Worm (Caenorhabditis elegans) whole organism, L1 larva: ENCODE data around the gene srw-39.

ENCODE experiments used
- C34B4.2 ChIP-seq: sonication (generic microtip); optimal IDR thresholded peaks from 2 replicates; lab custom pipeline; 2017; ENCODE audit warnings: mild to moderate bottlenecking, missing genetic modification characterization, missing compliant biosample characterization
- aha-1 ChIP-seq: fragments of 150-350 bp; optimal IDR thresholded peaks from 2 replicates; lab custom pipeline; 2014; ENCODE audit warnings: missing biosample characterization, missing genetic modification characterization
- alr-1 ChIP-seq: fragments of 200-800 bp; sonication (Bioruptor generic); optimal IDR thresholded peaks from 2 replicates; lab custom pipeline; 2018; ENCODE audit warnings: borderline replicate concordance, mild to moderate bottlenecking, missing genetic modification characterization, missing compliant biosample characterization
- ama-1 ChIP-seq: fragments of 150-350 bp; optimal IDR thresholded peaks from 2 replicates; lab custom pipeline; 2014
- ceh-88 ChIP-seq: fragments of 200-800 bp; sonication (Bioruptor generic); IDR thresholded peaks from 2 replicates; pipeline ENCODE4 v1.3.6; 2022; ENCODE audit warnings: missing genetic modification characterization, missing compliant biosample characterization
- ces-1 ChIP-seq: fragments of 150-350 bp; optimal IDR thresholded peaks from 2 replicates; lab custom pipeline; 2014; ENCODE audit warnings: missing biosample characterization, missing genetic modification reagents, missing genetic modification characterization
- dpl-1 ChIP-seq, 3 experiments: fragments of 150-350 bp in 2 of 3; sonication (generic microtip) in 1 of 3; optimal IDR thresholded peaks; 2 replicates each; lab custom pipeline; 2014 to 2017; ENCODE audit warnings: missing biosample characterization in 3 of 3, missing genetic modification characterization in 3 of 3, missing genetic modification reagents in 3 of 3
- fkh-4 ChIP-seq: sonication (generic microtip); optimal IDR thresholded peaks from 2 replicates; lab custom pipeline; 2016; ENCODE audit warnings: missing compliant biosample characterization, missing genetic modification characterization, borderline replicate concordance
- nhr-11 ChIP-seq: fragments of 150-350 bp; optimal IDR thresholded peaks from 2 replicates; lab custom pipeline; 2014; ENCODE audit warnings: missing biosample characterization, missing genetic modification characterization
- nhr-28 ChIP-seq: fragments of 150-350 bp; optimal IDR thresholded peaks from 2 replicates; lab custom pipeline; 2014; ENCODE audit warnings: missing biosample characterization, missing genetic modification characterization
- pag-3 ChIP-seq: sonication (generic microtip); optimal IDR thresholded peaks from 2 replicates; lab custom pipeline; 2017; ENCODE audit warnings: missing genetic modification characterization, mild to moderate bottlenecking, missing compliant biosample characterization, antibody characterized with exemption, borderline replicate concordance; ENCODE audit not compliant: insufficient read depth
- zag-1 ChIP-seq: fragments of 150-350 bp; optimal IDR thresholded peaks from 2 replicates; lab custom pipeline; 2014; ENCODE audit warnings: missing biosample characterization, missing genetic modification characterization

DNA sequence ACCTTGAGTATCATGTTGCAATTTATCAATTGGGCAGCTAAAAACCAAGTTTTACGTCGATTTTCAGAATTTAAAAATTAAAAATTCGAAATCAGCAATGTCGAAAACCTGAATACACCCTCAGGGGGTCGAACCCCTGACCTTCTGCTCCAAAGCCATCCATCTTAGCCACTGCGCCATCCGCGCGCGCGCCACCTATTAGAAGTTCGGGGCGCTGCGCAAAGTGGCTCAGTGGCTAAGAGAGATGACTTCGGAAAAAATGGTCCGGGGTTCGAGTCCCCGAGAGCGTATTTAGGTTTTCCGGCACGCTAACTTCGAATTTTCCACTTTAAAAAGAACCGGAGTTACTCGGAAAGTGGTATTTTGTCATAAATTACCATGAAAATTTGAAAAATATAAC, 47.4 kb downstream of the srw-39 start:
- TF ChIP-seq pag-3 (tag; lab: Kevin White, UChicago) (no peak), C34B4.2 (tag; lab: Kevin White, UChicago) (no peak), nhr-28 (no peak), ces-1 (no peak), alr-1 (tag; lab: Kevin White, UChicago) (no peak), aha-1 (tag; lab: Kevin White, UChicago) (no peak), ceh-88 (GFP tag; lab: Robert Waterston, UW) (no peak), ama-1 (lab: Kevin White, UChicago) (no peak), fkh-4 (tag; lab: Kevin White, UChicago) (no peak), nhr-11 (tag; lab: Kevin White, UChicago) (no peak), zag-1 (no peak), dpl-1 (GFP tag; optimal IDR thresholded peaks at IDR 0.05; lab: Kevin White, UChicago) (no peak)
